Fruit fly (Drosophila melanogaster): Measurements from ENCODE around the gene CG17375.

CG17375 gene

DNA sequence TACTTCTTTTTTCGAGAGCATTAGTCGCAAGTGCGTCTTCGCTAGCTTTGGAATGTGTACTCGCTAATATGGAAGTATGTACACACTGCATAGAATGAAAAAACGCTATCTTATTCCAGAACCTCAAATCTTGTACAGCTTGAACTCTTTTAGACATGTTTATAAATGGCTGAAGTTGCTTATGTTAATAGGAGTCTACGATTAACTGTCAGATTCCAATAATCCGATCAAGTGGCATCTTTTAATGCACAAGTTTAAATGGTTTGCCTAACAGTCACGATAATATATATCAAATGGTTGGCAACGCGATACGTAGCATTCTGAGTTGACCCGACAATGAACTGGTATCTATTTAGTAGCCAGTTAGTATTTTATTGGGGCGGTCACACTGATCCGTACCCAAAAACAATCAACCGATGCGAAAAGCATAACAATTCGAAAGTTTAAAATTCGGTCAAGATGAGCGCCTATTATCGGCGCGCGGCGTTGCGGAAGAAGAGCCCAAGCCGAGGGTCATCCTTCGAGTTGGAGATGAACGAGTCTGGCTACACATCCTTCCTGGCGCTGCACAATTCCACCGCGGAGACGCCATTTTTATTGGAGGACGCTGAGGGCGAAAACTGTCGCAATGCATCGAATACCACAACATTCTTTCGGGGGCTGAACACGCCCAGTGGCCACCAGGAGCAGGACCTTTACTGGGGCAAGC, 46.5 kb upstream of the CG17375 start, which contains the start of gene Rca1 (continued):
- TF ChIP-seq Sox100B (GFP tag; optimal IDR thresholded peaks at IDR 0.05) (no peak), Bgb (GFP tag; IDR thresholded peaks at IDR 0.05; ENCODE audit: partially characterized antibody) (peak; percentile 45; the same call in 1 of the 2 replicates), crp (GFP tag; optimal IDR thresholded peaks at IDR 0.05) (peak in 1 of 2 experiments; percentile 30), Scr (GFP tag; IDR thresholded peaks at IDR 0.05; ENCODE audit: partially characterized antibody) (peak; percentile 69), CG2875 (GFP tag; optimal IDR thresholded peaks at IDR 0.05) (no peak), tap (tag; optimal IDR thresholded peaks at IDR 0.05) (no peak), CG3995 (GFP tag; optimal IDR thresholded peaks at IDR 0.05) (peak; percentile 97), zen (tag; optimal IDR thresholded peaks at IDR 0.05) (peak; percentile 32), stwl (tag; optimal IDR thresholded peaks at IDR 0.05) (peak; percentile 74), CG8290 (GFP tag; optimal IDR thresholded peaks at IDR 0.05) (peak; percentile 25), CG8290 (tag; optimal IDR thresholded peaks at IDR 0.05) (no peak), CG17829 (tag; optimal IDR thresholded peaks at IDR 0.05) (peak; percentile 24), knrl (GFP tag; IDR thresholded peaks at IDR 0.05; ENCODE audit: partially characterized antibody) (peak; percentile 65; the same call in 2 of the 3 replicates), kay (GFP tag; optimal IDR thresholded peaks at IDR 0.05) (peak; percentile 30)

- TF ChIP-seq Dref (GFP tag; IDR thresholded peaks at IDR 0.05) (0 out of 2 replicates have a peak, but pooled peaks have one; percentile 11), nerfin-2 (GFP tag; IDR thresholded peaks at IDR 0.05; ENCODE audit: partially characterized antibody) (no peak), CG10979 (tag; optimal IDR thresholded peaks at IDR 0.05) (no peak), pros (GFP tag; optimal IDR thresholded peaks at IDR 0.05) (peak; percentile 72), CTCF (GFP tag; optimal IDR thresholded peaks at IDR 0.05) (peak; percentile 68), tgo (GFP tag; IDR thresholded peaks at IDR 0.05) (no peak), onecut (GFP tag; IDR thresholded peaks at IDR 0.05) (peak; percentile 71), rib (GFP tag; IDR thresholded peaks at IDR 0.05) (no peak)
Measured at dm6 chr2L:6850963-6851362, 45.4 kb upstream of the CG17375 start.

DNA sequence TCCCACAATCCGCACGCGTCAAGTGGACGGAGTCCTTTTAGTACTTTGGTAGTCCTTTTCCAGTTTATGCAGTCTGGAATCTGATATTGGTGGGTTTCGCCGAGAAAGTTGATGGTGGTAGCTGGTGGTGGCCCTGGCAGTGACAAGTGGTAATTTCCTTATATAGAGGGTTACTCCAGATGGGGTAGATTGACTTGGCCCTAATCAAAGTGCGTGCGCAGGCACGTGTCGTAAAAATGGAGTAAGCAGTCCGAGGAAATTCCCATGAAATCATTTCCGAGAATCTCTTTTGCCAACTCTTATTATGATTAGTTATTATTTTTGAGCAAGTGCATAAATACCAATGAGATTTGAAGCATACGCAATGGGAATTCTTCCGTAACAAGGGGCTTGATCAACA, 37.8 kb upstream of the CG17375 start:
- TF ChIP-seq sens-2 (GFP tag; IDR thresholded peaks at IDR 0.05) (0 out of 2 replicates have a peak, but pooled peaks have one; percentile 17), ewg (GFP tag; optimal IDR thresholded peaks at IDR 0.05) (peak; percentile 5), Nf-YC (tag; optimal IDR thresholded peaks at IDR 0.05) (peak; percentile 44), CG32772 (GFP tag; IDR thresholded peaks at IDR 0.05) (no peak), tll (GFP tag; optimal IDR thresholded peaks at IDR 0.05) (peak in 1 of 2 experiments; percentile 6), Hey (tag; optimal IDR thresholded peaks at IDR 0.05) (peak; percentile 88), pros (GFP tag; optimal IDR thresholded peaks at IDR 0.05) (peak; percentile 33), E2f1 (GFP tag; IDR thresholded peaks at IDR 0.05) (no peak), CG12744 (GFP tag; optimal IDR thresholded peaks at IDR 0.05) (no peak), nerfin-1 (tag; optimal IDR thresholded peaks at IDR 0.05) (peak; percentile 62), trh (GFP tag; optimal IDR thresholded peaks at IDR 0.05) (no peak), Nf-YB (GFP tag; optimal IDR thresholded peaks at IDR 0.05) (peak; percentile 2), so (GFP tag; IDR thresholded peaks at IDR 0.05) (no peak), ara (GFP tag; IDR thresholded peaks at IDR 0.05) (0 out of 2 replicates have a peak, but pooled peaks have one; percentile 11)

DNA sequence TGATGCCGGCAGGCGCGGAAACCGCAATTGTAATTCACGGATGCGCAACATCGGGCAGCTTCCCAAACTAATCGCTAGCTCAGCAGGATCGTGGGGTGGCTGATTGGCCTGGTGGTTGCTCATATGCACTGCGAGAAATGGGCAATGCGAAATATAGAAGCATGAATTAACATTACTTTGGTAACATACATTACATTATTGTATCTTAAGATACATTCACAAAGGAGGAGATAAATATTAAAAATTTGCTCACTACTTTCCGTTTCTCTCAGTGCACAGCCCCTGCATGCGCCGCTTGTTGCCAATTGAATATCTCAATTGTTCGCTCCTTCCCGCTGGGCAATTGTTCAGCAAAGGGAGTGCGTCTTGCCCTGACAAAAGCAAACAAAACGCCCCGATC, 35.8 kb upstream of the CG17375 start:
- TF ChIP-seq gce (GFP tag; IDR thresholded peaks at IDR 0.05) = peak; percentile 75; the same call in 2 of the 3 replicates
- TF ChIP-seq CG32772 (GFP tag; IDR thresholded peaks at IDR 0.05) = peak; percentile 77
- TF ChIP-seq Camta (GFP tag; optimal IDR thresholded peaks at IDR 0.05) = peak; percentile 59
- TF ChIP-seq CG2712 (tag; optimal IDR thresholded peaks at IDR 0.05) = peak; percentile 90
- TF ChIP-seq CG17361 (GFP tag; IDR thresholded peaks at IDR 0.05) = peak; percentile 82
- TF ChIP-seq CG4282 (GFP tag; optimal IDR thresholded peaks at IDR 0.05) = no peak
- TF ChIP-seq CG13775 (GFP tag; optimal IDR thresholded peaks at IDR 0.05) = peak; percentile 63
- TF ChIP-seq CG15479 (GFP tag; optimal IDR thresholded peaks at IDR 0.05) = peak; percentile 3
- TF ChIP-seq Opbp (GFP tag; IDR thresholded peaks at IDR 0.05; ENCODE audit: partially characterized antibody) = no peak
- TF ChIP-seq ewg (GFP tag; optimal IDR thresholded peaks at IDR 0.05) = peak; percentile 69
- TF ChIP-seq CG13894 (tag; optimal IDR thresholded peaks at IDR 0.05) = no peak
- peak; percentile 39; the same call in 1 of the 2 replicates for TF ChIP-seq CG31224 (GFP tag; IDR thresholded peaks at IDR 0.05)
- peak; percentile 80 for TF ChIP-seq CG4424 (GFP tag; optimal IDR thresholded peaks at IDR 0.05)
